Fruit fly (Drosophila melanogaster): Measurements from ENCODE around the gene lbl.

Gene lbl

dm6 chr3R:21399642-21400041, 34.3 kb downstream of the lbl start, which contains the start of gene Ugt49B2:
Gene Ugt49B2, minus strand, starts transcription at chr3R:21399742.
- TF ChIP-seq gl (tag; optimal IDR thresholded peaks at IDR 0.05): no peak
- TF ChIP-seq rn (GFP tag; IDR thresholded peaks at IDR 0.05): no peak
- no peak for TF ChIP-seq CG34367 (tag; optimal IDR thresholded peaks at IDR 0.05)
- no peak for TF ChIP-seq CG15710 (tag; optimal IDR thresholded peaks at IDR 0.05)
- TF ChIP-seq Snoo (tag; optimal IDR thresholded peaks at IDR 0.05): no peak
- no peak for TF ChIP-seq Pif1A (GFP tag; optimal IDR thresholded peaks at IDR 0.05)

dm6 chr3R:21393005-21393729, 40.8 kb downstream of the lbl start:
- TF ChIP-seq rn (GFP tag; IDR thresholded peaks at IDR 0.05) (no peak), CG8301 (tag; optimal IDR thresholded peaks at IDR 0.05) (no peak), CG17806 (tag; optimal IDR thresholded peaks at IDR 0.05) (no peak), Ets98B (GFP tag; IDR thresholded peaks at IDR 0.05) (no peak), CG14655 (GFP tag; optimal IDR thresholded peaks at IDR 0.05) (no peak), CG10348 (GFP tag; IDR thresholded peaks at IDR 0.05) (no peak), EcR (GFP tag; optimal IDR thresholded peaks at IDR 0.05) (no peak), CG13204 (GFP tag; optimal IDR thresholded peaks at IDR 0.05) (no peak), Snoo (tag; optimal IDR thresholded peaks at IDR 0.05) (no peak), Pif1A (GFP tag; optimal IDR thresholded peaks at IDR 0.05) (no peak), CG34367 (tag; optimal IDR thresholded peaks at IDR 0.05) (no peak), CG15710 (tag; optimal IDR thresholded peaks at IDR 0.05) (no peak), D1 (tag; optimal IDR thresholded peaks at IDR 0.05) (no peak), CG4496 (GFP tag; IDR thresholded peaks at IDR 0.05) (no peak), Pif1B (GFP tag; optimal IDR thresholded peaks at IDR 0.05) (no peak), CG9948 (tag; optimal IDR thresholded peaks at IDR 0.05) (no peak), CG32121 (GFP tag; IDR thresholded peaks at IDR 0.05) (no peak), gl (tag; optimal IDR thresholded peaks at IDR 0.05) (no peak), CG12605 (GFP tag; IDR thresholded peaks at IDR 0.05) (no peak)

- TF ChIP-seq Pif1B (GFP tag; optimal IDR thresholded peaks at IDR 0.05) (no peak), fd96Ca (GFP tag; IDR thresholded peaks at IDR 0.05) (no peak), rn (GFP tag; IDR thresholded peaks at IDR 0.05) (no peak), CG32121 (GFP tag; IDR thresholded peaks at IDR 0.05) (no peak), Snoo (tag; optimal IDR thresholded peaks at IDR 0.05) (no peak), gl (tag; optimal IDR thresholded peaks at IDR 0.05) (no peak), CG34367 (tag; optimal IDR thresholded peaks at IDR 0.05) (no peak), CG15710 (tag; optimal IDR thresholded peaks at IDR 0.05) (no peak), CG12605 (GFP tag; IDR thresholded peaks at IDR 0.05) (no peak)
Observed at dm6 chr3R:21392221-21392620, 41.7 kb downstream of the lbl start.

- TF ChIP-seq CG34367 (tag; optimal IDR thresholded peaks at IDR 0.05) (no peak), gl (tag; optimal IDR thresholded peaks at IDR 0.05) (no peak), D1 (tag; optimal IDR thresholded peaks at IDR 0.05) (no peak), Snoo (tag; optimal IDR thresholded peaks at IDR 0.05) (no peak), Pif1A (GFP tag; optimal IDR thresholded peaks at IDR 0.05) (no peak), CG4496 (GFP tag; IDR thresholded peaks at IDR 0.05) (no peak), Pif1B (GFP tag; optimal IDR thresholded peaks at IDR 0.05) (no peak), rn (GFP tag; IDR thresholded peaks at IDR 0.05) (no peak), fd96Ca (GFP tag; IDR thresholded peaks at IDR 0.05) (no peak), CG14655 (GFP tag; optimal IDR thresholded peaks at IDR 0.05) (no peak), CG10348 (GFP tag; IDR thresholded peaks at IDR 0.05) (no peak), EcR (GFP tag; optimal IDR thresholded peaks at IDR 0.05) (no peak), CG17806 (tag; optimal IDR thresholded peaks at IDR 0.05) (no peak), CG9948 (tag; optimal IDR thresholded peaks at IDR 0.05) (no peak), CG8159 (tag; optimal IDR thresholded peaks at IDR 0.05) (no peak), CG12605 (GFP tag; IDR thresholded peaks at IDR 0.05) (no peak), Ets98B (GFP tag; IDR thresholded peaks at IDR 0.05) (no peak)
Observed at dm6 chr3R:21390959-21391358, 43.0 kb downstream of the lbl start.

- TF ChIP-seq CG4496 (GFP tag; IDR thresholded peaks at IDR 0.05): no peak
- TF ChIP-seq Ets98B (GFP tag; IDR thresholded peaks at IDR 0.05): no peak
- no peak for TF ChIP-seq CG9948 (tag; optimal IDR thresholded peaks at IDR 0.05)
- no peak for TF ChIP-seq CG34367 (tag; optimal IDR thresholded peaks at IDR 0.05)
- no peak for TF ChIP-seq CG32121 (GFP tag; IDR thresholded peaks at IDR 0.05)
- TF ChIP-seq CG8159 (tag; optimal IDR thresholded peaks at IDR 0.05): no peak
- TF ChIP-seq CG10348 (GFP tag; IDR thresholded peaks at IDR 0.05): no peak
- TF ChIP-seq gl (tag; optimal IDR thresholded peaks at IDR 0.05): no peak
- TF ChIP-seq D1 (tag; optimal IDR thresholded peaks at IDR 0.05): no peak
- no peak for TF ChIP-seq CG15710 (tag; optimal IDR thresholded peaks at IDR 0.05)
Observed at dm6 chr3R:21388564-21388963, 45.4 kb downstream of the lbl start, which contains the start of gene bap. Gene bap, plus strand, starts transcription at chr3R:21388880.

dm6 chr3R:21387356-21387980, 46.5 kb downstream of the lbl start:
- no peak for TF ChIP-seq Ets98B (GFP tag; IDR thresholded peaks at IDR 0.05)
